Worm (Caenorhabditis elegans) whole organism, L1 larva: ENCODE results near the gene eri-9.

Experiments
- aly-2 ChIP-seq: fragments of 150-350 bp; optimal IDR thresholded peaks from 2 replicates; lab custom pipeline; 2014; ENCODE audit warnings: missing biosample characterization, missing genetic modification characterization
- lir-3 ChIP-seq: sonication (generic microtip); optimal IDR thresholded peaks from 2 replicates; lab custom pipeline; 2016; ENCODE audit warnings: mild to moderate bottlenecking, missing genetic modification characterization, moderate library complexity, missing compliant biosample characterization; ENCODE audit not compliant: poor library complexity
- mab-9 ChIP-seq: fragments of 200-800 bp; sonication (Bioruptor generic); IDR thresholded peaks from 2 replicates; pipeline ENCODE4 v1.3.6; 2022; ENCODE audit warnings: missing genetic modification reagents, missing genetic modification characterization, missing compliant biosample characterization
- zag-1 ChIP-seq: fragments of 150-350 bp; optimal IDR thresholded peaks from 2 replicates; lab custom pipeline; 2014; ENCODE audit warnings: missing biosample characterization, missing genetic modification characterization

DNA sequence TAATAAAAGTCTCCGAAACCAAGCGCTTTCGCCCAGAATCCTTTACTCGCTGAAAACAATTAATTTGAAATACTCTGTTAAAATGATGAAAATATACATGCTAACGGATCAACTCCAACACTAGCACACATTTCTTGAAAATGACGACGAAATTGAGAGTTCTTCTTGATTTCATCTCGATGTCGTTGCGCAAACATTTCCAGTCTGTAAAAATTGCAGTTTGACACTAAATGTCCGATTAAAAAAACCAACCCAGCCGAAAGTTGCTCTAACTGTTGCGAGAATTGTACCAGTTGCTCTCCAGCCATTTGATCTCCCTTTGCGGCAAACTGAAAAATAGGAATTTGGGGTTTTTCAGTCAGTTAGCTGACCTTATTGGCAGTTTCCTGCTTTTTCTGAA lies 29.0 kb downstream of the eri-9 start:
- TF ChIP-seq lir-3 = no peak
- no peak for TF ChIP-seq mab-9 (GFP tag; lab: Robert Waterston, UW)
- TF ChIP-seq aly-2 (tag; lab: Kevin White, UChicago) = no peak
- no peak for TF ChIP-seq zag-1 (tag; lab: Kevin White, UChicago)
